Worm (Caenorhabditis elegans) whole organism, early embryonic: Measurements from ENCODE around the gene C05B5.2.

Source experiments
- B0310.2 ChIP-seq: sonication (generic microtip); optimal IDR thresholded peaks from 2 replicates; lab custom pipeline; 2016; ENCODE audit warnings: mild to moderate bottlenecking, missing genetic modification characterization, missing compliant biosample characterization
- F13C5.2 ChIP-seq: sonication (generic microtip); optimal IDR thresholded peaks from 2 replicates; lab custom pipeline; 2017; ENCODE audit warnings: mild to moderate bottlenecking, missing genetic modification characterization, inconsistent platforms, missing compliant biosample characterization
- ama-1 ChIP-seq: fragments of 150-350 bp; optimal IDR thresholded peaks from 2 replicates; lab custom pipeline; 2014
- ceh-13 ChIP-seq: fragments of 200-800 bp; sonication (Bioruptor generic); optimal IDR thresholded peaks from 2 replicates; lab custom pipeline; 2018; ENCODE audit warnings: mild to moderate bottlenecking, missing genetic modification characterization, missing compliant biosample characterization
- ceh-36 ChIP-seq: sonication (generic microtip); optimal IDR thresholded peaks from 2 replicates; lab custom pipeline; 2016; ENCODE audit warnings: missing genetic modification characterization, inconsistent platforms, missing compliant biosample characterization
- ets-7 ChIP-seq: sonication (generic microtip); optimal IDR thresholded peaks from 2 replicates; lab custom pipeline; 2016; ENCODE audit warnings: missing genotype, missing genetic modification characterization, missing compliant biosample characterization
- flt-1 ChIP-seq: fragments of 200-800 bp; sonication (Bioruptor generic); IDR thresholded peaks from 2 replicates; pipeline ENCODE4 v1.3.6; 2022; ENCODE audit warnings: missing genetic modification characterization, missing compliant biosample characterization
- hmbx-1 ChIP-seq: sonication (generic microtip); optimal IDR thresholded peaks from 2 replicates; lab custom pipeline; 2016; ENCODE audit warnings: mild to moderate bottlenecking, missing genetic modification characterization, missing compliant biosample characterization
- hmg-4 ChIP-seq: fragments of 200-800 bp; sonication (Bioruptor generic); optimal IDR thresholded peaks from 2 replicates; lab custom pipeline; 2018; ENCODE audit warnings: mild to moderate bottlenecking, missing genetic modification characterization, missing compliant biosample characterization
- hnd-1 ChIP-seq: sonication (generic microtip); optimal IDR thresholded peaks from 2 replicates; lab custom pipeline; 2016; ENCODE audit warnings: missing genetic modification characterization, missing compliant biosample characterization
- pes-1 ChIP-seq: fragments of 200-800 bp; sonication (Bioruptor generic); IDR thresholded peaks from 2 replicates; pipeline ENCODE4 v1.3.6; 2022; ENCODE audit warnings: missing genetic modification reagents, missing genetic modification characterization, missing compliant biosample characterization
- scrt-1 ChIP-seq: fragments of 200-800 bp; sonication (Bioruptor generic); IDR thresholded peaks from 2 replicates; pipeline ENCODE4 v1.3.6; 2022; ENCODE audit warnings: missing genetic modification characterization, missing compliant biosample characterization
- sea-1 ChIP-seq: fragments of 200-800 bp; sonication (Bioruptor generic); conservative IDR thresholded peaks from 2 replicates; pipeline ENCODE4 v1.3.6; 2022; ENCODE audit warnings: missing genetic modification characterization, missing compliant biosample characterization
- tra-4 ChIP-seq: sonication (generic microtip); optimal IDR thresholded peaks from 2 replicates; lab custom pipeline; 2017; ENCODE audit warnings: missing genetic modification characterization, missing compliant biosample characterization

DNA sequence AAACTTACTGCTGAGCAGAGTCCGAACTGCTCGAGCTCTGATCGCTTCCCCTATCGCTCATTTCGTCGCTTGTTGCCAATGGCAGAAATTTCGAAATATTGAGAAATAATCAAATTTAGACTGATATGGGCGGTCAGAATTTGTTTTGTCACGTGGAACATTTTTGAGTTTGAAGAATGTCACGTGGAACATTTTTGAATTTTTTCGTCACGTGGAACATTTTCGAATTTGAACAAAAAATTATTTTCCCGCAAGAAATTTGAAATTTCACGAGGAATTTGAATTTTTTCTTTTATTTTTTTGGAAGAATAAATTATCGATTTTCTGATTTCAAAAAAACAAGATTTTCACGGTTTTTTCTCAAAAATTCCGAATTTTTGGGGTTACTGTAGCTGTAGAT lies 9.8 kb upstream of the C05B5.2 start, which contains the start of gene fbxa-155:
- TF ChIP-seq ama-1 (lab: Kevin White, UChicago): no peak
- no peak for TF ChIP-seq hmg-4 (GFP tag; lab: Kevin White, UChicago)
- TF ChIP-seq sea-1 (GFP tag; lab: Robert Waterston, UW): no peak
- no peak for TF ChIP-seq F13C5.2
- no peak for TF ChIP-seq tra-4 (tag; lab: Kevin White, UChicago)
- TF ChIP-seq B0310.2 (tag; lab: Kevin White, UChicago): no peak
- no peak for TF ChIP-seq hnd-1 (tag; lab: Kevin White, UChicago)
- TF ChIP-seq ets-7 (tag; lab: Kevin White, UChicago): no peak
- TF ChIP-seq hmbx-1: no peak
- TF ChIP-seq scrt-1 (GFP tag; lab: Robert Waterston, UW): no peak
- no peak for TF ChIP-seq pes-1 (GFP tag; lab: Robert Waterston, UW)
- TF ChIP-seq ceh-36: no peak
- no peak for TF ChIP-seq ceh-13
- no peak for TF ChIP-seq flt-1 (GFP tag; lab: Robert Waterston, UW)
